Fruit fly (Drosophila melanogaster) whole organism, embryonic: ENCODE results near the gene CHOp24.

Source experiments
- ATbp ChIP-seq: fragments of 200-800 bp; sonication (Bioruptor generic); optimal IDR thresholded peaks from 2 replicates; lab custom pipeline; 2017; ENCODE audit warnings: missing biosample characterization, mild to moderate bottlenecking, missing genetic modification characterization, missing genetic modification reagents
- C15 ChIP-seq: fragments of 200-800 bp; sonication (Bioruptor generic); IDR thresholded peaks from 3 replicates; pipeline ENCODE4 v1.3.6; 2022; ENCODE audit warnings: missing biosample characterization, missing genetic modification characterization
- CG10267 ChIP-seq: fragments of 200-800 bp; sonication (Bioruptor generic); optimal IDR thresholded peaks from 2 replicates; lab custom pipeline; 2018; ENCODE audit warnings: missing biosample characterization, mild to moderate bottlenecking, missing genetic modification characterization, moderate library complexity
- CG10654 ChIP-seq: fragments of 200-800 bp; sonication (Bioruptor generic); optimal IDR thresholded peaks from 2 replicates; lab custom pipeline; 2016; ENCODE audit warnings: missing biosample characterization, missing genetic modification characterization
- CG11456 ChIP-seq: fragments of 200-800 bp; sonication (Bioruptor generic); IDR thresholded peaks from 3 replicates; pipeline ENCODE4 v1.3.6; 2022; ENCODE audit warnings: missing biosample characterization, missing genetic modification characterization
- CG12071 ChIP-seq: fragments of 200-800 bp; sonication (Bioruptor generic); optimal IDR thresholded peaks from 3 replicates; lab custom pipeline; 2018; ENCODE audit warnings: missing biosample characterization, mild to moderate bottlenecking, missing genetic modification characterization
- CG12155 ChIP-seq: fragments of 200-800 bp; sonication (Bioruptor generic); optimal IDR thresholded peaks from 3 replicates; lab custom pipeline; 2016; ENCODE audit warnings: missing biosample characterization, missing genetic modification characterization
- CG12391 ChIP-seq: fragments of 200-800 bp; sonication (Bioruptor generic); optimal IDR thresholded peaks from 3 replicates; lab custom pipeline; 2018; ENCODE audit warnings: missing biosample characterization, mild to moderate bottlenecking, missing genetic modification characterization, moderate library complexity
- CG13624 ChIP-seq: fragments of 200-800 bp; sonication (Bioruptor generic); optimal IDR thresholded peaks from 2 replicates; lab custom pipeline; 2016; ENCODE audit warnings: missing biosample characterization, missing genetic modification characterization
- CG14050 ChIP-seq: fragments of 200-800 bp; sonication (Bioruptor generic); IDR thresholded peaks from 3 replicates; pipeline ENCODE4 v1.3.6; 2022; ENCODE audit warnings: missing biosample characterization, missing genetic modification characterization
- CG16813 ChIP-seq: fragments of 200-800 bp; sonication (Bioruptor generic); IDR thresholded peaks from 3 replicates; pipeline ENCODE4 v1.3.6; 2022; ENCODE audit warnings: missing biosample characterization, missing genetic modification characterization; ENCODE audit not compliant: partially characterized antibody
- CG16815 ChIP-seq: fragments of 200-800 bp; sonication (Bioruptor generic); optimal IDR thresholded peaks from 3 replicates; lab custom pipeline; 2017; ENCODE audit warnings: missing biosample characterization, mild to moderate bottlenecking, missing genetic modification characterization
- CG16863 ChIP-seq: fragments of 200-800 bp; sonication (Bioruptor generic); optimal IDR thresholded peaks from 3 replicates; lab custom pipeline; 2016; ENCODE audit warnings: missing biosample characterization, missing genetic modification characterization
- CG1792 ChIP-seq: fragments of 200-800 bp; sonication (Bioruptor generic); optimal IDR thresholded peaks from 2 replicates; lab custom pipeline; 2016; ENCODE audit warnings: missing biosample characterization, missing genetic modification characterization
- CG18476 ChIP-seq: fragments of 200-800 bp; sonication (Bioruptor generic); optimal IDR thresholded peaks from 2 replicates; lab custom pipeline; 2016; ENCODE audit warnings: missing biosample characterization, mild to moderate bottlenecking, missing genetic modification characterization
- CG18599 ChIP-seq: fragments of 200-800 bp; sonication (Bioruptor generic); optimal IDR thresholded peaks from 3 replicates; lab custom pipeline; 2017; ENCODE audit warnings: missing biosample characterization, missing genetic modification characterization, mild to moderate bottlenecking, moderate library complexity, missing genetic modification reagents
- CG18764 ChIP-seq: fragments of 200-800 bp; sonication (Bioruptor generic); optimal IDR thresholded peaks from 3 replicates; lab custom pipeline; 2016; ENCODE audit warnings: missing biosample characterization, missing genetic modification characterization
- CG32772 ChIP-seq: fragments of 200-800 bp; sonication (Bioruptor generic); IDR thresholded peaks from 2 replicates; pipeline ENCODE4 v1.3.6; 2022; ENCODE audit warnings: missing biosample characterization, missing genetic modification characterization
- CG4328 ChIP-seq: fragments of 200-800 bp; sonication (Bioruptor generic); optimal IDR thresholded peaks from 3 replicates; lab custom pipeline; 2017; ENCODE audit warnings: missing biosample characterization, missing genetic modification reagents, missing genetic modification characterization
- CG4404 ChIP-seq: fragments of 200-800 bp; sonication (Bioruptor generic); IDR thresholded peaks from 2 replicates; pipeline ENCODE4 v1.3.6; 2022; ENCODE audit warnings: missing biosample characterization, missing genetic modification characterization
- CG4730 ChIP-seq: fragments of 200-800 bp; sonication (Bioruptor generic); IDR thresholded peaks from 2 replicates; pipeline ENCODE4 v1.3.6; 2022; ENCODE audit warnings: missing biosample characterization, missing genetic modification characterization
- CG4820 ChIP-seq: fragments of 200-800 bp; sonication (Bioruptor generic); optimal IDR thresholded peaks from 3 replicates; lab custom pipeline; 2016; ENCODE audit warnings: missing biosample characterization, missing genetic modification characterization
- CG6654 ChIP-seq: fragments of 200-800 bp; sonication (Bioruptor generic); optimal IDR thresholded peaks from 2 replicates; lab custom pipeline; 2017; ENCODE audit warnings: missing biosample characterization, mild to moderate bottlenecking, missing genetic modification characterization
- CG9437 ChIP-seq: fragments of 200-800 bp; sonication (Bioruptor generic); optimal IDR thresholded peaks from 2 replicates; lab custom pipeline; 2018; ENCODE audit warnings: missing biosample characterization, mild to moderate bottlenecking, missing genetic modification characterization
- D19B ChIP-seq: fragments of 200-800 bp; sonication (Bioruptor generic); optimal IDR thresholded peaks from 2 replicates; lab custom pipeline; 2017; ENCODE audit warnings: missing biosample characterization, mild to moderate bottlenecking, missing genetic modification characterization
- Dek ChIP-seq: fragments of 200-800 bp; sonication (Bioruptor generic); optimal IDR thresholded peaks from 3 replicates; lab custom pipeline; 2019; ENCODE audit warnings: missing biosample characterization, mild to moderate bottlenecking, missing genetic modification characterization, moderate library complexity
- Dfd ChIP-seq, 2 experiments: fragments of >200 bp; optimal IDR thresholded peaks; 2 replicates each; lab custom pipeline; 2017; ENCODE audit warnings: missing biosample characterization in 2 of 2, missing genetic modification characterization in 2 of 2
- Fer1 ChIP-seq: fragments of 200-800 bp; sonication (Bioruptor generic); optimal IDR thresholded peaks from 2 replicates; lab custom pipeline; 2017; ENCODE audit warnings: missing biosample characterization, mild to moderate bottlenecking, missing genetic modification characterization
- Lpt ChIP-seq: fragments of >200 bp; optimal IDR thresholded peaks from 2 replicates; lab custom pipeline; 2018; ENCODE audit warnings: missing biosample characterization, missing genetic modification characterization
- MESR4 ChIP-seq: fragments of 200-800 bp; sonication (Bioruptor generic); optimal IDR thresholded peaks from 2 replicates; lab custom pipeline; 2018; ENCODE audit warnings: missing biosample characterization, mild to moderate bottlenecking, missing genetic modification characterization, moderate library complexity
- Nf-YB ChIP-seq: fragments of 200-800 bp; sonication (Bioruptor generic); optimal IDR thresholded peaks from 3 replicates; lab custom pipeline; 2019; ENCODE audit warnings: missing biosample characterization, mild to moderate bottlenecking, missing genetic modification characterization, moderate library complexity
- Sox102F ChIP-seq: fragments of 200-800 bp; sonication (Bioruptor generic); optimal IDR thresholded peaks from 2 replicates; lab custom pipeline; 2018; ENCODE audit warnings: missing biosample characterization, mild to moderate bottlenecking, missing genetic modification characterization, moderate library complexity
- Xrp1 ChIP-seq: fragments of 200-800 bp; sonication (Bioruptor generic); IDR thresholded peaks from 2 replicates; pipeline ENCODE4 v1.3.6; 2022; ENCODE audit warnings: missing biosample characterization, missing genetic modification characterization
- chm ChIP-seq: fragments of 200-800 bp; sonication (Bioruptor generic); IDR thresholded peaks from 2 replicates; pipeline ENCODE4 v1.3.6; 2022; ENCODE audit warnings: missing biosample characterization, missing genetic modification characterization
- chn ChIP-seq: fragments of 200-800 bp; sonication (Bioruptor generic); optimal IDR thresholded peaks from 2 replicates; lab custom pipeline; 2016; ENCODE audit warnings: missing biosample characterization, missing genetic modification characterization
- dysf ChIP-seq: fragments of 200-800 bp; sonication (Bioruptor generic); IDR thresholded peaks from 3 replicates; pipeline ENCODE4 v1.3.6; 2022; ENCODE audit warnings: missing biosample characterization, missing genetic modification characterization
- ftz-f1 ChIP-seq: fragments of 200-800 bp; sonication (Bioruptor generic); optimal IDR thresholded peaks from 2 replicates; lab custom pipeline; 2016; ENCODE audit warnings: missing biosample characterization, missing genetic modification characterization
- gfzf ChIP-seq: fragments of 200-800 bp; sonication (Bioruptor generic); optimal IDR thresholded peaks from 2 replicates; lab custom pipeline; 2016; ENCODE audit warnings: missing biosample characterization, mild to moderate bottlenecking, missing genetic modification characterization, moderate library complexity
- grn ChIP-seq: fragments of 200-800 bp; sonication (Bioruptor generic); optimal IDR thresholded peaks from 3 replicates; lab custom pipeline; 2017; ENCODE audit warnings: missing biosample characterization, missing genetic modification characterization
- h ChIP-seq: fragments of >200 bp; optimal IDR thresholded peaks from 2 replicates; lab custom pipeline; 2017
- lab ChIP-seq: fragments of 200-800 bp; sonication (Bioruptor generic); optimal IDR thresholded peaks from 3 replicates; lab custom pipeline; 2017; ENCODE audit warnings: missing biosample characterization, missing genetic modification characterization, mild to moderate bottlenecking, moderate library complexity, missing genetic modification reagents
- lov ChIP-seq, 2 experiments: fragments of 200-800 bp in 1 of 2; fragments of >200 bp in 1 of 2; sonication (Bioruptor generic) in 1 of 2; IDR thresholded peaks in 1 of 2; optimal IDR thresholded peaks in 1 of 2; 2 replicates in 1 of 2; 3 replicates in 1 of 2; pipeline versions ENCODE4 v1.3.6 to Lab custom; 2017 to 2022; ENCODE audit warnings: missing biosample characterization in 1 of 2, missing genetic modification characterization in 1 of 2
- mld ChIP-seq: fragments of 200-800 bp; sonication (Bioruptor generic); IDR thresholded peaks from 3 replicates; pipeline ENCODE4 v1.3.6; 2022; ENCODE audit warnings: missing biosample characterization, missing genetic modification characterization; ENCODE audit not compliant: partially characterized antibody
- peb ChIP-seq: fragments of 200-800 bp; sonication (Bioruptor generic); IDR thresholded peaks from 2 replicates; pipeline ENCODE4 v1.3.6; 2022; ENCODE audit warnings: missing biosample characterization, missing genetic modification characterization
- pho ChIP-seq: fragments of 200-800 bp; sonication (Bioruptor generic); optimal IDR thresholded peaks from 2 replicates; lab custom pipeline; 2016; ENCODE audit warnings: missing biosample characterization, missing genetic modification characterization
- phol ChIP-seq: fragments of 200-800 bp; sonication (Bioruptor generic); optimal IDR thresholded peaks from 3 replicates; lab custom pipeline; 2018; ENCODE audit warnings: missing biosample characterization, mild to moderate bottlenecking, missing genetic modification characterization, moderate library complexity
- sima ChIP-seq: fragments of 200-800 bp; sonication (Bioruptor generic); optimal IDR thresholded peaks from 2 replicates; lab custom pipeline; 2016; ENCODE audit warnings: missing biosample characterization, missing genetic modification characterization
- slbo ChIP-seq: fragments of 200-800 bp; sonication (Bioruptor generic); IDR thresholded peaks from 2 replicates; pipeline ENCODE4 v1.3.6; 2022; ENCODE audit warnings: missing biosample characterization, missing genetic modification characterization
- tll ChIP-seq, 2 experiments: fragments of 200-800 bp in 1 of 2; fragments of >200 bp in 1 of 2; sonication (Bioruptor generic) in 1 of 2; optimal IDR thresholded peaks; 2 replicates each; lab custom pipeline; 2017 to 2019; ENCODE audit warnings: missing biosample characterization in 2 of 2, missing genetic modification characterization in 2 of 2, mild to moderate bottlenecking in 1 of 2, moderate library complexity in 1 of 2
- trem ChIP-seq: fragments of 200-800 bp; optimal IDR thresholded peaks from 3 replicates; lab custom pipeline; 2019; ENCODE audit warnings: missing biosample characterization, mild to moderate bottlenecking, missing genetic modification characterization, moderate library complexity
- wor ChIP-seq: fragments of 200-800 bp; sonication (Bioruptor generic); IDR thresholded peaks from 2 replicates; pipeline ENCODE4 v1.3.6; 2022; ENCODE audit warnings: missing biosample characterization, missing genetic modification characterization

CHOp24 gene

DNA sequence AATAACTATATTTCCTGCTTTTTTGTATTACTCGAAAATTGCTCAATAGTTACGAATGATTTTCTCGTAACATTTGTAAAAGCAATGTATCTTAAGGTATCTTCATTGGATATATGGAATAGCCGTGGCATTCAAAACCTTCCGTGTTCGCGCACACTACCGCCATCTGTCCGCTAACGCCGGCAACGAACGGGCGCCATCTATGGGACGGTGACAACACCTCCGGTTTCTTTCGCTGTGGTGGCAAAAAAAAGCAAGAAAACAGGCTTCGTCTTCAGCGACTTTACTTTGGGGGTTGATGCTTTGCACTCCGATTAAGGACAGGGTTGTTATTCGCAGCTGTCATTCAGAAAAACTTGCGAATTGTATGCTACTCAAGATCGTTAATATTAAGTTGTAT lies 33.6 kb upstream of the CHOp24 start (continued):
- TF ChIP-seq CG9437 (GFP tag; lab: Kevin White, UChicago) (peak; percentile 33), slbo (GFP tag; lab: Robert Waterston, UW) (peak; percentile 52), CG32772 (GFP tag; lab: Robert Waterston, UW) (peak; percentile 75), Lpt (GFP tag; lab: Kevin White, UChicago) (peak; percentile 43), Nf-YB (GFP tag; lab: Kevin White, UChicago) (peak; percentile 32), CG12071 (GFP tag; lab: Kevin White, UChicago) (peak; percentile 48), grn (no peak), MESR4 (GFP tag; lab: Kevin White, UChicago) (no peak), wor (no peak), CG18476 (GFP tag; lab: Kevin White, UChicago) (no peak), CG4820 (GFP tag; lab: Kevin White, UChicago) (peak; percentile 46), CG11456 (GFP tag; lab: Robert Waterston, UW) (peak; percentile 83; the same call in 2 of the 3 replicates), Fer1 (GFP tag; lab: Kevin White, UChicago) (no peak), CG4404 (GFP tag; lab: Robert Waterston, UW) (no peak), CG1792 (GFP tag; lab: Kevin White, UChicago) (peak; percentile 5), D19B (GFP tag; lab: Kevin White, UChicago) (no peak), lov (optimal IDR thresholded peaks at IDR 0.05; lab: Kevin White, UChicago) (no peak), lov (GFP tag; IDR thresholded peaks at IDR 0.05; lab: Robert Waterston, UW) (peak; percentile 77; the same call in 2 of the 3 replicates), CG16863 (peak; percentile 70), gfzf (GFP tag; lab: Kevin White, UChicago) (no peak), phol (tag; lab: Kevin White, UChicago) (peak; percentile 23), tll (GFP tag; optimal IDR thresholded peaks at IDR 0.05; lab: Kevin White, UChicago) (no peak), CG10267 (tag; lab: Kevin White, UChicago) (peak; percentile 13), C15 (GFP tag; lab: Robert Waterston, UW) (no peak), Xrp1 (GFP tag; lab: Robert Waterston, UW) (peak; percentile 71), dysf (GFP tag; lab: Robert Waterston, UW) (peak; percentile 46; the same call in 2 of the 3 replicates), Sox102F (GFP tag; lab: Kevin White, UChicago) (peak; percentile 58), CG18764 (no peak), h (lab: Kevin White, UChicago) (peak; percentile 65), CG12155 (GFP tag; lab: Kevin White, UChicago) (no peak), CG13624 (GFP tag; lab: Kevin White, UChicago) (no peak), CG16813 (GFP tag; lab: Robert Waterston, UW) (no peak), mld (no peak), CG16815 (peak; percentile 30), lab (peak; percentile 39), CG12391 (tag; lab: Kevin White, UChicago) (peak; percentile 34), CG10654 (GFP tag; lab: Kevin White, UChicago) (no peak), Dek (tag; lab: Kevin White, UChicago) (peak; percentile 12), CG14050 (GFP tag; lab: Robert Waterston, UW) (peak; percentile 35; the same call in 1 of the 3 replicates), CG4730 (peak; percentile 33), ATbp (GFP tag; lab: Kevin White, UChicago) (peak; percentile 64), CG6654 (GFP tag; lab: Kevin White, UChicago) (no peak), chm (peak; percentile 83), CG18599 (GFP tag; lab: Kevin White, UChicago) (no peak), Dfd (GFP tag; optimal IDR thresholded peaks at IDR 0.05; lab: Kevin White, UChicago) (no peak), trem (tag; lab: Kevin White, UChicago) (no peak), ftz-f1 (GFP tag; lab: Kevin White, UChicago) (no peak), chn (GFP tag; lab: Kevin White, UChicago) (peak; percentile 71), peb (GFP tag; lab: Robert Waterston, UW) (0 out of 2 replicates have a peak, but pooled peaks have one; percentile 20), CG4328 (no peak), pho (GFP tag; lab: Kevin White, UChicago) (no peak), sima (no peak)
